Fruit fly (Drosophila melanogaster) Kc167 (cell line): ENCODE data around the gene CG7126.

Experiments
- Myc ChIP-seq: fragments of >200 bp; optimal IDR thresholded peaks from 2 replicates; lab custom pipeline; 2017; ENCODE audit warnings: missing external identifiers
- Sin3A ChIP-seq: fragments of >200 bp; optimal IDR thresholded peaks from 2 replicates; lab custom pipeline; 2018; ENCODE audit warnings: missing external identifiers
- h ChIP-seq: fragments of >200 bp; optimal IDR thresholded peaks from 3 replicates; lab custom pipeline; 2018; ENCODE audit warnings: missing external identifiers
- psq ChIP-seq: fragments of >200 bp; optimal IDR thresholded peaks from 2 replicates; lab custom pipeline; 2017; ENCODE audit warnings: missing external identifiers

- TF ChIP-seq h (no peak), Myc (lab: Kevin White, UChicago) (no peak), psq (lab: Kevin White, UChicago) (no peak), Sin3A (lab: Kevin White, UChicago) (no peak)
These were observed 50.1 kb downstream of the CG7126 start, which contains the start of gene CG12320 for dm6 chr3R:18252578-18252977.
